Fruit fly (Drosophila melanogaster): Measurements from ENCODE around the gene CG7453.

Gene CG7453

dm6 chrX:19193336-19193735 lies 13.4 kb downstream of the CG7453 start, which contains the start of the genes CG7914 and CG14194 (continued):
- TF ChIP-seq slp2 (GFP tag; optimal IDR thresholded peaks at IDR 0.05) = no peak
- peak; percentile 60 for TF ChIP-seq inv (GFP tag; IDR thresholded peaks at IDR 0.05; ENCODE audit: partially characterized antibody)
- TF ChIP-seq CG18764 (GFP tag; optimal IDR thresholded peaks at IDR 0.05) = no peak
- no peak for TF ChIP-seq TFAM (GFP tag; optimal IDR thresholded peaks at IDR 0.05)
- no peak for TF ChIP-seq hth (optimal IDR thresholded peaks at IDR 0.05)
- no peak for TF ChIP-seq sqz (GFP tag; optimal IDR thresholded peaks at IDR 0.05)
- no peak for TF ChIP-seq Hr3 (GFP tag; optimal IDR thresholded peaks at IDR 0.05)
- peak; percentile 86 for TF ChIP-seq CG14860 (GFP tag; IDR thresholded peaks at IDR 0.05; ENCODE audit: partially characterized antibody)
- TF ChIP-seq pb (GFP tag; optimal IDR thresholded peaks at IDR 0.05) = no peak
- TF ChIP-seq YL-1 (GFP tag; optimal IDR thresholded peaks at IDR 0.05) = peak; percentile 43
- TF ChIP-seq br (optimal IDR thresholded peaks at IDR 0.05) = no peak
- TF ChIP-seq lbe (GFP tag; optimal IDR thresholded peaks at IDR 0.05) = no peak
- TF ChIP-seq CG18476 (GFP tag; optimal IDR thresholded peaks at IDR 0.05) = no peak
- no peak for TF ChIP-seq HLH54F (GFP tag; optimal IDR thresholded peaks at IDR 0.05)
- TF ChIP-seq Gsc (GFP tag; IDR thresholded peaks at IDR 0.05) = no peak
- TF ChIP-seq CG11695 (GFP tag; IDR thresholded peaks at IDR 0.05) = no peak
- no peak for TF ChIP-seq CG9817 (tag; optimal IDR thresholded peaks at IDR 0.05)
- no peak for TF ChIP-seq Oli (tag; optimal IDR thresholded peaks at IDR 0.05)
- peak; percentile 93 for TF ChIP-seq nerfin-2 (GFP tag; IDR thresholded peaks at IDR 0.05; ENCODE audit: partially characterized antibody)

- TF ChIP-seq Opbp (GFP tag; IDR thresholded peaks at IDR 0.05; ENCODE audit: partially characterized antibody) (peak; percentile 48; the same call in 1 of the 3 replicates), ase (GFP tag; IDR thresholded peaks at IDR 0.05) (no peak), HLH3B (GFP tag; IDR thresholded peaks at IDR 0.05) (no peak), Atf-2 (GFP tag; optimal IDR thresholded peaks at IDR 0.05) (no peak), toy (GFP tag; IDR thresholded peaks at IDR 0.05) (no peak), CG8359 (GFP tag; optimal IDR thresholded peaks at IDR 0.05; ENCODE audit: borderline replicate concordance) (no peak), knrl (GFP tag; IDR thresholded peaks at IDR 0.05; ENCODE audit: partially characterized antibody) (peak; percentile 22; the same call in 1 of the 3 replicates), ewg (GFP tag; optimal IDR thresholded peaks at IDR 0.05) (peak; percentile 86), CG6813 (GFP tag; optimal IDR thresholded peaks at IDR 0.05) (no peak), Hr3 (GFP tag; optimal IDR thresholded peaks at IDR 0.05) (no peak), tio (GFP tag; optimal IDR thresholded peaks at IDR 0.05) (no peak), sd (tag; optimal IDR thresholded peaks at IDR 0.05) (no peak), Lpt (GFP tag; optimal IDR thresholded peaks at IDR 0.05) (no peak), Rfx (GFP tag; IDR thresholded peaks at IDR 0.05) (no peak), CG4820 (GFP tag; optimal IDR thresholded peaks at IDR 0.05) (no peak), CG15269 (tag; optimal IDR thresholded peaks at IDR 0.05) (no peak), CG16779 (GFP tag; IDR thresholded peaks at IDR 0.05) (no peak), Dip3 (GFP tag; optimal IDR thresholded peaks at IDR 0.05) (no peak), BEAF-32 (GFP tag; optimal IDR thresholded peaks at IDR 0.05) (peak; percentile 30), CG13424 (tag; optimal IDR thresholded peaks at IDR 0.05) (no peak), Neu2 (GFP tag; optimal IDR thresholded peaks at IDR 0.05; ENCODE audit: borderline replicate concordance) (no peak), CG16813 (GFP tag; IDR thresholded peaks at IDR 0.05; ENCODE audit: partially characterized antibody) (0 out of 3 replicates have a peak, but pooled peaks have one; percentile 29), Chrac-16 (GFP tag; optimal IDR thresholded peaks at IDR 0.05) (no peak), CG14050 (GFP tag; IDR thresholded peaks at IDR 0.05) (no peak), Hmr (GFP tag; optimal IDR thresholded peaks at IDR 0.05) (no peak), Stat92E (GFP tag; optimal IDR thresholded peaks at IDR 0.05) (no peak), CG12659 (GFP tag; optimal IDR thresholded peaks at IDR 0.05) (peak; percentile 27), CG7987 (GFP tag; optimal IDR thresholded peaks at IDR 0.05) (no peak), CG6765 (GFP tag; optimal IDR thresholded peaks at IDR 0.05) (no peak), CG2120 (GFP tag; optimal IDR thresholded peaks at IDR 0.05) (no peak), CG1529 (GFP tag; optimal IDR thresholded peaks at IDR 0.05) (no peak), tx (GFP tag; optimal IDR thresholded peaks at IDR 0.05) (no peak), CG6175 (GFP tag; IDR thresholded peaks at IDR 0.05) (no peak)
These were observed 21.7 kb downstream of the CG7453 start, which contains the start of gene CG7990 for dm6 chrX:19201630-19202029. TSS of gene CG7990 (minus strand) at chrX:19201979.
